Worm (Caenorhabditis elegans) whole organism, L3 larva: ENCODE measurements around the gene ceph-41.

Source experiments
- R02D3.7 ChIP-seq: fragments of 150-350 bp; optimal IDR thresholded peaks from 2 replicates; lab custom pipeline; 2014; ENCODE audit warnings: missing biosample characterization, missing genetic modification characterization
- aly-2 ChIP-seq: fragments of 150-350 bp; optimal IDR thresholded peaks from 2 replicates; lab custom pipeline; 2014; ENCODE audit warnings: missing biosample characterization, missing genetic modification characterization
- ama-1 ChIP-seq: fragments of 150-350 bp; optimal IDR thresholded peaks from 2 replicates; lab custom pipeline; 2018
- ceh-16 ChIP-seq: sonication (generic microtip); optimal IDR thresholded peaks from 2 replicates; lab custom pipeline; 2017; ENCODE audit warnings: missing biosample characterization, missing genetic modification characterization
- ceh-82 ChIP-seq: fragments of 150-350 bp; optimal IDR thresholded peaks from 2 replicates; lab custom pipeline; 2014; ENCODE audit warnings: missing biosample characterization, missing genetic modification characterization
- ceh-9 ChIP-seq: sonication (generic microtip); optimal IDR thresholded peaks from 2 replicates; lab custom pipeline; 2018; ENCODE audit warnings: missing biosample characterization, missing genetic modification characterization
- daf-12 ChIP-seq: fragments of 150-350 bp; optimal IDR thresholded peaks from 2 replicates; lab custom pipeline; 2014; ENCODE audit warnings: missing biosample characterization, missing genetic modification reagents, missing genetic modification characterization
- egl-5 ChIP-seq: fragments of 150-350 bp; optimal IDR thresholded peaks from 2 replicates; lab custom pipeline; 2017; ENCODE audit warnings: missing biosample characterization, missing genetic modification reagents, missing genetic modification characterization, inconsistent platforms
- elt-1 ChIP-seq: fragments of 150-350 bp; optimal IDR thresholded peaks from 2 replicates; lab custom pipeline; 2014; ENCODE audit warnings: missing biosample characterization, missing genetic modification characterization
- elt-2 ChIP-seq: sonication (generic microtip); optimal IDR thresholded peaks from 2 replicates; lab custom pipeline; 2016; ENCODE audit warnings: missing genetic modification reagents, mild to moderate bottlenecking, missing genetic modification characterization, missing compliant biosample characterization
- elt-3 ChIP-seq, 3 experiments: fragments of 150-350 bp in 1 of 3; sonication (generic microtip) in 2 of 3; optimal IDR thresholded peaks; 2 replicates in 2 of 3; 4 replicates in 1 of 3; lab custom pipeline; 2014 to 2017; ENCODE audit warnings: missing biosample characterization in 3 of 3, missing genetic modification characterization in 3 of 3
- eor-1 ChIP-seq, 2 experiments: fragments of 150-350 bp; optimal IDR thresholded peaks; 2 replicates each; lab custom pipeline; 2014 to 2018; ENCODE audit warnings: missing biosample characterization in 2 of 2, missing genetic modification characterization in 2 of 2
- fkh-10 ChIP-seq: sonication (generic microtip); optimal IDR thresholded peaks from 2 replicates; lab custom pipeline; 2017; ENCODE audit warnings: missing biosample characterization, missing genetic modification reagents, missing genetic modification characterization
- fos-1 ChIP-seq: fragments of 150-350 bp; optimal IDR thresholded peaks from 2 replicates; lab custom pipeline; 2014; ENCODE audit warnings: missing biosample characterization, missing genetic modification characterization
- hmg-11 ChIP-seq: sonication (generic microtip); optimal IDR thresholded peaks from 2 replicates; lab custom pipeline; 2016; ENCODE audit warnings: missing genetic modification characterization, missing compliant biosample characterization
- jun-1 ChIP-seq: fragments of 150-350 bp; optimal IDR thresholded peaks from 2 replicates; lab custom pipeline; 2014; ENCODE audit warnings: missing biosample characterization, missing genetic modification reagents, missing genetic modification characterization
- lin-39 ChIP-seq: fragments of 150-350 bp; optimal IDR thresholded peaks from 2 replicates; lab custom pipeline; 2018; ENCODE audit warnings: missing biosample characterization, missing genetic modification reagents, missing genetic modification characterization
- lsy-12 ChIP-seq: sonication (generic microtip); optimal IDR thresholded peaks from 2 replicates; lab custom pipeline; 2016; ENCODE audit warnings: mild to moderate bottlenecking, missing genetic modification characterization, missing compliant biosample characterization
- nfya-1 ChIP-seq: sonication (generic microtip); optimal IDR thresholded peaks from 2 replicates; lab custom pipeline; 2017; ENCODE audit warnings: missing genetic modification characterization, mild to moderate bottlenecking, missing compliant biosample characterization, antibody characterized with exemption, moderate library complexity; ENCODE audit not compliant: insufficient read depth
- nhr-11 ChIP-seq: fragments of 150-350 bp; optimal IDR thresholded peaks from 2 replicates; lab custom pipeline; 2014; ENCODE audit warnings: missing biosample characterization, missing genetic modification characterization
- nhr-12 ChIP-seq: fragments of 150-350 bp; optimal IDR thresholded peaks from 2 replicates; lab custom pipeline; 2014; ENCODE audit warnings: missing biosample characterization, missing genetic modification characterization
- nhr-23 ChIP-seq: fragments of 150-350 bp; optimal IDR thresholded peaks from 2 replicates; lab custom pipeline; 2014; ENCODE audit warnings: missing biosample characterization, missing genetic modification reagents, missing genetic modification characterization
- nhr-237 ChIP-seq: fragments of 150-350 bp; optimal IDR thresholded peaks from 2 replicates; lab custom pipeline; 2014; ENCODE audit warnings: missing biosample characterization, missing genetic modification characterization
- nhr-25 ChIP-seq: sonication (generic microtip); optimal IDR thresholded peaks from 2 replicates; lab custom pipeline; 2017; ENCODE audit warnings: missing biosample characterization, missing genetic modification characterization
- nhr-28 ChIP-seq: fragments of 150-350 bp; optimal IDR thresholded peaks from 2 replicates; lab custom pipeline; 2014; ENCODE audit warnings: missing biosample characterization, missing genetic modification characterization
- nhr-67 ChIP-seq: fragments of 150-350 bp; optimal IDR thresholded peaks from 2 replicates; lab custom pipeline; 2014; ENCODE audit warnings: missing biosample characterization, missing genetic modification characterization
- nhr-77 ChIP-seq: fragments of 150-350 bp; optimal IDR thresholded peaks from 2 replicates; lab custom pipeline; 2014; ENCODE audit warnings: missing biosample characterization, missing genetic modification characterization
- pha-4 ChIP-seq: fragments of 150-350 bp; optimal IDR thresholded peaks from 2 replicates; lab custom pipeline; 2014; ENCODE audit warnings: missing biosample characterization, missing genetic modification reagents, missing genetic modification characterization
- pqm-1 ChIP-seq: fragments of 150-350 bp; optimal IDR thresholded peaks from 2 replicates; lab custom pipeline; 2017; ENCODE audit warnings: missing biosample characterization, missing genetic modification characterization, inconsistent platforms
- skn-1 ChIP-seq: fragments of 150-350 bp; optimal IDR thresholded peaks from 2 replicates; lab custom pipeline; 2014; ENCODE audit warnings: missing biosample characterization, missing genetic modification characterization
- unc-39 ChIP-seq: sonication (generic microtip); optimal IDR thresholded peaks from 4 replicates; lab custom pipeline; 2017; ENCODE audit warnings: missing biosample characterization, missing genetic modification characterization
- zag-1 ChIP-seq: fragments of 150-350 bp; optimal IDR thresholded peaks from 2 replicates; lab custom pipeline; 2014; ENCODE audit warnings: missing biosample characterization, missing genetic modification characterization
- ztf-11 ChIP-seq: fragments of 150-350 bp; optimal IDR thresholded peaks from 2 replicates; lab custom pipeline; 2014; ENCODE audit warnings: missing biosample characterization, missing genetic modification characterization
- ztf-4 ChIP-seq: fragments of 150-350 bp; optimal IDR thresholded peaks from 2 replicates; lab custom pipeline; 2014; ENCODE audit warnings: missing biosample characterization, missing genetic modification characterization

Gene ceph-41

DNA sequence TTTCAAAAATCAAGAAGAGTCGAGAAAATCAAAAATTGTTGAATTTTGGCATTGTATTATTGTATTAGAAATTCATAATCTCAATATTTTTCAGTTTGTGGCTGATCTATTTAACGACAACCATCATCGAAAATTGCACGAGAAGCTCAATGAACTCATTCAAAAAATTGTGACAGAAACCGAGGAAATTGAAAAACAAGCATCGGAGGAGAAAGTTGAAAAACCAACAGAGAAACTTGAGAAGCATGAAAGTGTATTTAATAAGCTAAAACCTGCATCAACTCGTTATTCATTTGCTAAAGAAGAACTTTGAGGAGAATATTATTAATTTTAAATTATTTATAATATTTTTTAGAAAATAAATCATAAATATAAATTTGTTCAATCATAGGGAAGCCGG lies at the start of gene ceph-41:
TSS of gene ceph-41 (plus strand) at position 301 of the 400 bp plus-strand sequence.
- no peak for TF ChIP-seq aly-2 (tag; lab: Kevin White, UChicago)
- no peak for TF ChIP-seq ztf-11 (tag; lab: Kevin White, UChicago)
- TF ChIP-seq eor-1 (tag; optimal IDR thresholded peaks at IDR 0.05; lab: Kevin White, UChicago), result no peak
- TF ChIP-seq pha-4 (tag; lab: Kevin White, UChicago), result no peak
- no peak for TF ChIP-seq nhr-25
- no peak for TF ChIP-seq daf-12 (tag; lab: Kevin White, UChicago)
- TF ChIP-seq R02D3.7 (tag; lab: Kevin White, UChicago), result no peak
- no peak for TF ChIP-seq ama-1 (lab: Kevin White, UChicago)
- no peak for TF ChIP-seq nhr-77 (tag; lab: Kevin White, UChicago)
- TF ChIP-seq, all 47 proteins: peak for 0

DNA sequence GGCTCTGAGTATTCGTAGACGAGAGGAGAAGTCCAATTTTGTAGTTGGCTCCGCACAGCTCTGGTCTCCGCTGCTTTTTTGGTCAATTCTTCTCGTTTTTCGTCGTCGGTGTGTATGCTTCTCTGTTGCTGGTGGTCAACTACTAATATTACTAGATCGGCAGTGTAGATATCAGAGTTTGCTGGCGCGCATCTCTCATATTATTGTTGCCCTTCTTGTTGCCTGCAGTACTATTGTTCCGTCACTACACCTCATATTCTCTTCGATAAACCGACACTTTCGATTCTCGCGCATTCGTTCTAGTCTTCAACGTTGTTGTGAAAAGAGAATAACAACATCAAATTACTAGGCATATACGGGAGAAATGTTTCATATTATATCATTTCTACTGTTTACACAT lies 46.8 kb upstream of the ceph-41 start:
- TF ChIP-seq nhr-67 (tag; lab: Kevin White, UChicago) (no peak), unc-39 (tag; lab: Kevin White, UChicago) (no peak), jun-1 (no peak), pqm-1 (tag; lab: Kevin White, UChicago) (no peak), nhr-11 (tag; lab: Kevin White, UChicago) (no peak), nhr-23 (tag; lab: Kevin White, UChicago) (no peak), elt-1 (tag; lab: Kevin White, UChicago) (no peak), ceh-9 (no peak), ceh-82 (no peak), lsy-12 (tag; lab: Kevin White, UChicago) (no peak), fkh-10 (GFP tag; lab: Kevin White, UChicago) (no peak), lin-39 (tag; lab: Kevin White, UChicago) (no peak)

DNA sequence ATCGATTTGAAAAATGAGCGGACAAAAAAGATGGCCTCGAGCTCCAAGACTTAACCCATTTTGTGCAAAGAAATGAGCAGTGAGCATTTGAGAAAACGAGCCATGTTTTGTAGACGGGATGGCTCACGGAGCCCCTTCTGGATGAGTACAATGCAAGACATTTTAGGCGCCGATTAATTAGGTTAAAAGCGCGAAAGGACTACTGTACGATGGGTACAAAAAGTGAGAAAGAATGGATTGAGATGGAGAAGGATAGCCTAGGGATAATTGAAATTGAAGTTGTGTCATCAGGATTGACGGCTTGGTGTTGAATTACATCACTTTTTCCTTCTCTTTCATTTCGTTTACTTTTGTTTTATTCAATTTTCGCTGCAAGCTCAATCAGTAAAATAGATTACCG lies 46.2 kb upstream of the ceph-41 start:
- TF ChIP-seq ama-1 (lab: Kevin White, UChicago) (no peak), egl-5 (tag; lab: Kevin White, UChicago) (no peak), aly-2 (tag; lab: Kevin White, UChicago) (no peak), ceh-9 (no peak), elt-1 (tag; lab: Kevin White, UChicago) (no peak), ztf-4 (no peak), skn-1 (no peak), lin-39 (tag; lab: Kevin White, UChicago) (no peak), R02D3.7 (tag; lab: Kevin White, UChicago) (no peak), ceh-16 (tag; lab: Kevin White, UChicago) (no peak), elt-2 (tag; lab: Kevin White, UChicago) (no peak), zag-1 (tag; lab: Kevin White, UChicago) (no peak), nhr-237 (tag; lab: Kevin White, UChicago) (no peak), pqm-1 (tag; lab: Kevin White, UChicago) (no peak), jun-1 (no peak), nhr-12 (tag; lab: Kevin White, UChicago) (no peak)

ce11 chrIV:8086552-8086951 lies 40.5 kb upstream of the ceph-41 start, which contains the start of gene nsy-7:
Gene nsy-7, minus strand, starts transcription at chrIV:8086652.
- TF ChIP-seq elt-2 (tag; lab: Kevin White, UChicago), result peak; percentile 15
- no peak for TF ChIP-seq egl-5 (tag; lab: Kevin White, UChicago)

- TF ChIP-seq egl-5 (tag; lab: Kevin White, UChicago), result peak; percentile 59
- no peak for TF ChIP-seq nhr-25
Observed at ce11 chrIV:8091539-8091938, 35.5 kb upstream of the ceph-41 start.

DNA sequence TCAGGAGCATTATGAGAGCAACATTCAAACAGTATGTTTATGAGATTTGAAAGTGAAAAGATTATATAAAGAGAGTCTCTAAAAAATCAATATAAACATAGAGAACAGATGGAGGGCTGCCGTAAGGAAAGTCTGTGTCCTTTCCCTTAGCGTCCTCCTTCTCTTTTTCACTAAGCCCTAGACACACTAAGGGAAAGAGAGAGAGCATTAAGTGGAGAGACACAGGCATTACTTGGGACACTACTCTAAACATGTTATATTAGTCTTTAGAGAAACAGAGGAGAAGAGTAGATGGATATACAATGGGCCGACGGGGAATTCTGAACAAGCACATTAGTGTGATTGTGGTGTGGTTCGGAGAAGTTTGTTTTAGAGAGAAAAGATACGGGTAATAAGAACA lies 30.6 kb upstream of the ceph-41 start:
- TF ChIP-seq aly-2 (tag; lab: Kevin White, UChicago) (no peak), nfya-1 (no peak), zag-1 (tag; lab: Kevin White, UChicago) (no peak), ceh-9 (no peak), nhr-12 (tag; lab: Kevin White, UChicago) (no peak), nhr-67 (tag; lab: Kevin White, UChicago) (no peak), hmg-11 (no peak), jun-1 (no peak), elt-3 (tag; optimal IDR thresholded peaks at IDR 0.05; lab: Kevin White, UChicago) (no peak), skn-1 (no peak), nhr-28 (tag; lab: Kevin White, UChicago) (no peak), fos-1 (no peak)
